Worm (Caenorhabditis elegans) whole organism, L3 larva: ENCODE measurements around the gene mccc-2.

ENCODE experiments used
- lin-15B ChIP-seq: fragments of 150-350 bp; optimal IDR thresholded peaks from 2 replicates; lab custom pipeline; 2014; ENCODE audit warnings: missing biosample characterization, missing genetic modification characterization
- nhr-12 ChIP-seq: fragments of 150-350 bp; optimal IDR thresholded peaks from 2 replicates; lab custom pipeline; 2014; ENCODE audit warnings: missing biosample characterization, missing genetic modification characterization
- sea-2 ChIP-seq: fragments of 150-350 bp; sonication (generic microtip); optimal IDR thresholded peaks from 4 replicates; lab custom pipeline; 2014; ENCODE audit warnings: missing biosample characterization, missing genetic modification reagents, missing genetic modification characterization

ce11 chrIII:9112479-9112878 is 23.3 kb upstream of the mccc-2 start:
- TF ChIP-seq lin-15B (tag; lab: Kevin White, UChicago) = no peak
- TF ChIP-seq nhr-12 (tag; lab: Kevin White, UChicago) = no peak
- TF ChIP-seq sea-2 = no peak
